Worm (Caenorhabditis elegans) whole organism, mixed stage, embryonic: ENCODE data around the gene nhr-121.

Experiments used
- bed-3 ChIP-seq: fragments of 200-800 bp; sonication (Bioruptor generic); optimal IDR thresholded peaks from 3 replicates; lab custom pipeline; 2018; ENCODE audit warnings: mild to moderate bottlenecking, missing genetic modification characterization, moderate library complexity, missing compliant biosample characterization
- blmp-1 ChIP-seq: fragments of 150-350 bp; optimal IDR thresholded peaks from 2 replicates; lab custom pipeline; 2014; ENCODE audit warnings: missing biosample characterization, missing genetic modification characterization
- ceh-39 ChIP-seq: fragments of 150-350 bp; optimal IDR thresholded peaks from 2 replicates; lab custom pipeline; 2014; ENCODE audit warnings: missing biosample characterization, missing genetic modification characterization
- ceh-43 ChIP-seq: fragments of 200-800 bp; sonication (Bioruptor generic); optimal IDR thresholded peaks from 2 replicates; lab custom pipeline; 2018; ENCODE audit warnings: mild to moderate bottlenecking, missing genetic modification characterization, moderate library complexity, missing compliant biosample characterization
- ceh-83 ChIP-seq: fragments of 200-800 bp; sonication (Bioruptor generic); optimal IDR thresholded peaks from 2 replicates; lab custom pipeline; 2018; ENCODE audit warnings: mild to moderate bottlenecking, missing genetic modification characterization, missing compliant biosample characterization
- ces-1 ChIP-seq: fragments of 150-350 bp; optimal IDR thresholded peaks from 2 replicates; lab custom pipeline; 2014; ENCODE audit warnings: missing biosample characterization, missing genetic modification reagents, missing genetic modification characterization
- cnd-1 ChIP-seq: fragments of 200-800 bp; sonication (Bioruptor generic); optimal IDR thresholded peaks from 2 replicates; lab custom pipeline; 2018; ENCODE audit warnings: mild to moderate bottlenecking, missing genetic modification characterization, missing compliant biosample characterization
- drap-1 ChIP-seq: fragments of 200-800 bp; sonication (Bioruptor generic); optimal IDR thresholded peaks from 3 replicates; lab custom pipeline; 2018; ENCODE audit warnings: mild to moderate bottlenecking, missing genetic modification characterization, missing compliant biosample characterization
- elt-1 ChIP-seq: sonication (generic microtip); optimal IDR thresholded peaks from 2 replicates; lab custom pipeline; 2017; ENCODE audit warnings: missing genetic modification characterization, mild to moderate bottlenecking, missing compliant biosample characterization, antibody characterized with exemption, moderate library complexity, borderline replicate concordance; ENCODE audit not compliant: insufficient read depth
- elt-3 ChIP-seq: fragments of 150-350 bp; optimal IDR thresholded peaks from 2 replicates; lab custom pipeline; 2014; ENCODE audit warnings: missing biosample characterization, missing genetic modification characterization
- flh-1 ChIP-seq: fragments of 200-800 bp; sonication (Bioruptor generic); optimal IDR thresholded peaks from 2 replicates; lab custom pipeline; 2018; ENCODE audit warnings: mild to moderate bottlenecking, missing genetic modification characterization, moderate library complexity, missing compliant biosample characterization
- ham-2 ChIP-seq: fragments of 200-800 bp; sonication (Bioruptor generic); optimal IDR thresholded peaks from 2 replicates; lab custom pipeline; 2018; ENCODE audit warnings: mild to moderate bottlenecking, missing genetic modification characterization, missing compliant biosample characterization
- hlh-1 ChIP-seq: fragments of 150-350 bp; optimal IDR thresholded peaks from 2 replicates; lab custom pipeline; 2014; ENCODE audit warnings: missing biosample characterization, missing genetic modification reagents, missing genetic modification characterization
- lin-13 ChIP-seq: fragments of 150-350 bp; optimal IDR thresholded peaks from 2 replicates; lab custom pipeline; 2014; ENCODE audit warnings: missing biosample characterization, missing genetic modification characterization
- lin-32 ChIP-seq: fragments of 200-800 bp; sonication (Bioruptor generic); optimal IDR thresholded peaks from 2 replicates; lab custom pipeline; 2018; ENCODE audit warnings: mild to moderate bottlenecking, missing genetic modification characterization, missing compliant biosample characterization
- lsy-2 ChIP-seq: fragments of 150-350 bp; optimal IDR thresholded peaks from 2 replicates; lab custom pipeline; 2014; ENCODE audit warnings: missing biosample characterization, missing genetic modification characterization
- mab-5 ChIP-seq: fragments of 150-350 bp; optimal IDR thresholded peaks from 2 replicates; lab custom pipeline; 2014; ENCODE audit warnings: missing biosample characterization, missing genetic modification characterization
- mep-1 ChIP-seq: fragments of 150-350 bp; optimal IDR thresholded peaks from 2 replicates; lab custom pipeline; 2017; ENCODE audit warnings: missing biosample characterization, missing genetic modification reagents, missing genetic modification characterization, inconsistent platforms
- mls-2 ChIP-seq: sonication (generic microtip); optimal IDR thresholded peaks from 2 replicates; lab custom pipeline; 2016; ENCODE audit warnings: mild to moderate bottlenecking, missing genetic modification characterization, moderate library complexity, missing compliant biosample characterization
- nhr-12 ChIP-seq: fragments of 150-350 bp; optimal IDR thresholded peaks from 2 replicates; lab custom pipeline; 2014; ENCODE audit warnings: missing biosample characterization, missing genetic modification characterization
- nhr-2 ChIP-seq: fragments of 150-350 bp; optimal IDR thresholded peaks from 2 replicates; lab custom pipeline; 2014; ENCODE audit warnings: missing biosample characterization, missing genetic modification characterization
- nhr-237 ChIP-seq: fragments of 150-350 bp; optimal IDR thresholded peaks from 2 replicates; lab custom pipeline; 2014; ENCODE audit warnings: missing biosample characterization, missing genetic modification characterization
- nhr-76 ChIP-seq: sonication (generic microtip); optimal IDR thresholded peaks from 2 replicates; lab custom pipeline; 2017; ENCODE audit warnings: missing biosample characterization, missing genetic modification characterization
- pha-4 ChIP-seq: fragments of 150-350 bp; optimal IDR thresholded peaks from 2 replicates; lab custom pipeline; 2018; ENCODE audit warnings: missing biosample characterization, missing genetic modification reagents, missing genetic modification characterization
- sem-2 ChIP-seq: fragments of 200-800 bp; sonication (Bioruptor generic); optimal IDR thresholded peaks from 2 replicates; lab custom pipeline; 2018; ENCODE audit warnings: mild to moderate bottlenecking, missing genetic modification characterization, missing compliant biosample characterization
- sptf-1 ChIP-seq: sonication (generic microtip); optimal IDR thresholded peaks from 2 replicates; lab custom pipeline; 2017; ENCODE audit warnings: mild to moderate bottlenecking, missing genetic modification characterization, moderate library complexity, missing compliant biosample characterization
- tbx-8 ChIP-seq: fragments of 200-800 bp; sonication (Bioruptor generic); optimal IDR thresholded peaks from 2 replicates; lab custom pipeline; 2018; ENCODE audit warnings: mild to moderate bottlenecking, missing genetic modification characterization, moderate library complexity, missing compliant biosample characterization
- unc-120 ChIP-seq: sonication (generic microtip); optimal IDR thresholded peaks from 2 replicates; lab custom pipeline; 2017; ENCODE audit warnings: missing genetic modification characterization, missing compliant biosample characterization; ENCODE audit not compliant: poor library complexity, severe bottlenecking
- unc-39 ChIP-seq: fragments of 150-350 bp; optimal IDR thresholded peaks from 2 replicates; lab custom pipeline; 2014; ENCODE audit warnings: missing biosample characterization, missing genetic modification characterization
- unc-62 ChIP-seq: fragments of 150-350 bp; optimal IDR thresholded peaks from 2 replicates; lab custom pipeline; 2014; ENCODE audit warnings: missing biosample characterization, missing genetic modification reagents, missing genetic modification characterization
- zip-8 ChIP-seq: fragments of 150-350 bp; optimal IDR thresholded peaks from 2 replicates; lab custom pipeline; 2014; ENCODE audit warnings: missing biosample characterization, missing genetic modification characterization
- ztf-11 ChIP-seq: fragments of 150-350 bp; optimal IDR thresholded peaks from 2 replicates; lab custom pipeline; 2014; ENCODE audit warnings: missing biosample characterization, missing genetic modification characterization

The nhr-121 gene

ce11 chrIII:2421226-2421625, 33.4 kb downstream of the nhr-121 start:
- TF ChIP-seq sem-2 (no peak), ham-2 (GFP tag; lab: Kevin White, UChicago) (no peak), unc-39 (no peak), elt-3 (no peak), nhr-2 (tag; lab: Kevin White, UChicago) (no peak), ceh-83 (GFP tag; lab: Kevin White, UChicago) (no peak), lsy-2 (tag; lab: Kevin White, UChicago) (no peak), unc-120 (tag; lab: Kevin White, UChicago) (no peak)

ce11 chrIII:2419504-2419903, 35.1 kb downstream of the nhr-121 start:
- TF ChIP-seq lsy-2 (tag; lab: Kevin White, UChicago) (no peak), lin-13 (no peak), nhr-12 (tag; lab: Kevin White, UChicago) (no peak)

ce11 chrIII:2418981-2419380, 35.6 kb downstream of the nhr-121 start:
- TF ChIP-seq elt-3 (no peak), mls-2 (no peak), nhr-76 (tag; lab: Kevin White, UChicago) (no peak), ham-2 (GFP tag; lab: Kevin White, UChicago) (no peak), tbx-8 (no peak), sptf-1 (tag; lab: Kevin White, UChicago) (no peak), ceh-43 (GFP tag; lab: Kevin White, UChicago) (no peak), elt-1 (tag; lab: Kevin White, UChicago) (no peak), lin-13 (no peak), ztf-11 (no peak), ceh-83 (GFP tag; lab: Kevin White, UChicago) (no peak), pha-4 (tag; lab: Kevin White, UChicago) (no peak), unc-39 (no peak), ceh-39 (no peak), lin-32 (no peak), sem-2 (no peak), mep-1 (no peak), bed-3 (GFP tag; lab: Kevin White, UChicago) (no peak)

- peak; percentile 48 for TF ChIP-seq ces-1 (GFP tag; lab: Kevin White, UChicago)
- peak; percentile 22 for TF ChIP-seq hlh-1 (tag; lab: Kevin White, UChicago)
- TF ChIP-seq lsy-2 (tag; lab: Kevin White, UChicago) = peak; percentile 59
- no peak for TF ChIP-seq nhr-12 (tag; lab: Kevin White, UChicago)
- TF ChIP-seq blmp-1 (tag; lab: Kevin White, UChicago) = no peak
- TF ChIP-seq mab-5 = no peak
- peak; percentile 66 for TF ChIP-seq mep-1
- TF ChIP-seq nhr-237 (tag; lab: Kevin White, UChicago) = peak; percentile 23
- TF ChIP-seq unc-120 (tag; lab: Kevin White, UChicago) = peak; percentile 50
- TF ChIP-seq sptf-1 (tag; lab: Kevin White, UChicago) = peak; percentile 13
- TF ChIP-seq lin-13 = peak; percentile 52
- TF ChIP-seq, all 35 proteins: peak for 8
Measured at ce11 chrIII:2418159-2418658, 36.4 kb downstream of the nhr-121 start, which contains the start of the genes W04B5.5 and W04B5.3. Gene W04B5.5 (minus strand): TSS chrIII:2418209. Gene W04B5.3 (plus strand): TSS chrIII:2418514.

- TF ChIP-seq tbx-8 = no peak
- no peak for TF ChIP-seq drap-1 (GFP tag; lab: Kevin White, UChicago)
- TF ChIP-seq sptf-1 (tag; lab: Kevin White, UChicago) = no peak
- TF ChIP-seq ztf-11 = no peak
- TF ChIP-seq ceh-39 = no peak
- no peak for TF ChIP-seq unc-39
- TF ChIP-seq zip-8 (tag; lab: Kevin White, UChicago) = no peak
- no peak for TF ChIP-seq lin-32
- no peak for TF ChIP-seq mab-5
- no peak for TF ChIP-seq unc-62 (GFP tag; lab: Kevin White, UChicago)
- no peak for TF ChIP-seq sem-2
- no peak for TF ChIP-seq flh-1 (GFP tag; lab: Kevin White, UChicago)
- no peak for TF ChIP-seq ceh-43 (GFP tag; lab: Kevin White, UChicago)
- no peak for TF ChIP-seq ces-1 (GFP tag; lab: Kevin White, UChicago)
- no peak for TF ChIP-seq nhr-2 (tag; lab: Kevin White, UChicago)
- no peak for TF ChIP-seq ceh-83 (GFP tag; lab: Kevin White, UChicago)
- TF ChIP-seq cnd-1 (tag; lab: Kevin White, UChicago) = no peak
- TF ChIP-seq pha-4 (tag; lab: Kevin White, UChicago) = no peak
- TF ChIP-seq, all 35 proteins: peak for 0
Measured at ce11 chrIII:2410925-2411450, 43.6 kb downstream of the nhr-121 start, which contains the start of gene mrpl-30. Gene mrpl-30 (minus strand): TSS chrIII:2410975.
